Worm (Caenorhabditis elegans): ENCODE results near the gene R02D5.8.
A peak's percentile ranks its signal among the peaks of the same experiment; 100 is the strongest.

R02D5.8 gene

DNA sequence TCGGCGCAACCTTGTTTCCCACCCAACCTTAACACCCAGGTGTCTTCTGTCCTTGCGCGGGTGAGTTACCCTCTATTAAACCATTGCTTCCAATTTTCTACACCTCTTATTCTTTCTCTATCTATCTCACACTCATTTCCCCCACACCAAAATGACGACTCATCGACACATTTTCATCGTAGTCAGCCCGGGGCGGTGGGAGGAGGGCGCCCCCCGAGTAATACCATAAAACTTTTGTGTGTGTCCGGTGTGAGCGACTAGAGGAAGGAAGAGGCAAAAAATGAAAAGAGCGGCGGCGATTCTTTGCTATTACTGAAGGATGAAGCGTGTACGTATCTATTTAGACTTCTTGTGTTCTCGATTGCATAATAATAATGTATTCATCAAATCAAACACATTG lies 14.4 kb downstream of the R02D5.8 start:
- TF ChIP-seq drap-1 (GFP tag; optimal IDR thresholded peaks at IDR 0.05) (peak; percentile 66), mab-5 (tag; optimal IDR thresholded peaks at IDR 0.05) (no peak), tbx-8 (GFP tag; optimal IDR thresholded peaks at IDR 0.05) (no peak), unc-39 (tag; optimal IDR thresholded peaks at IDR 0.05) (no peak), M03D4.4 (tag; optimal IDR thresholded peaks at IDR 0.05) (peak; percentile 29)

DNA sequence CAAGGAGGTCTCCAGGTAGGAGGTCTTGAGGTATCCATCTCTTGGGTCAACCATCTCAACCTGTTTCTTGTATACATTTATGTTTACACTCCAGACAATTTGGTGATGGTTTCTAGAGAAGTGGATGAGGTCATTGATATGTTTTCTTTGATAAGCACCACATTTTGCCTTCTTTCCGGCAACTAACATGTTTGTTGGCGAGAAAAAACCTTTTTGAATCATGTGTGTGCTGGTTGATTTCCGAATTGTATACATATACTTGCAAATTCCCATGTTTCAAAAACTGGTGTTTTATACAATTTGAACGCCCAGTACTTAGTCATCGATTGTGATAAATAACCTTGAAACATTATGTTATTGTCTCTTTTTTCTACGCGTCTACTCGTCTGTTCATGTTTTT lies 15.0 kb downstream of the R02D5.8 start:
- TF ChIP-seq nhr-237 (tag; optimal IDR thresholded peaks at IDR 0.05) (no peak), cnd-1 (tag; optimal IDR thresholded peaks at IDR 0.05) (no peak), ztf-11 (tag; optimal IDR thresholded peaks at IDR 0.05) (no peak), hlh-1 (tag; optimal IDR thresholded peaks at IDR 0.05) (no peak), ceh-43 (GFP tag; optimal IDR thresholded peaks at IDR 0.05) (no peak), flh-1 (GFP tag; optimal IDR thresholded peaks at IDR 0.05) (no peak)

DNA sequence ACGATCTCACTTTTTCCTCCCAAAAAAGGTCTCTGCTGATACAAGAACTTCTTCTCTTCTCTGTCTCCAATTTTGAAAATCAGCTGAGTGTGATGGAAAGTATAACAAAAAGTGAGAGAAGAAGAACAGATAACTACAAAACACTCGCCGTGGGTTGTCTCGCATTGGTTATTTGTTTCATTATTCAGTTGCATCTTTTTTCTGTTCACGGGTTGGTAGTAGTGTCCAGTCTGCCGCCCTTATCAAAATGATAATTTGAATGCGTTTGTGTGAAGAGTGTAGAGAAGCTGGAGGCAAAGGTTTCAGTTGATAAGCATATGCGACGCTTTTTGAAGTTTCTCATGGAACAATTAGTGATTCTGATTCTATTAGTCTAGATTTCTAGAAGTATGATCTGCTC lies 16.1 kb downstream of the R02D5.8 start:
- TF ChIP-seq mab-5 (tag; optimal IDR thresholded peaks at IDR 0.05), result no peak
- TF ChIP-seq elt-1 (tag; optimal IDR thresholded peaks at IDR 0.05; ENCODE audit: borderline replicate concordance, insufficient read depth), result no peak
- TF ChIP-seq zip-8 (tag; optimal IDR thresholded peaks at IDR 0.05), result no peak
- TF ChIP-seq nhr-76 (tag; optimal IDR thresholded peaks at IDR 0.05), result no peak
- TF ChIP-seq ztf-11 (tag; optimal IDR thresholded peaks at IDR 0.05), result no peak
- no peak for TF ChIP-seq unc-62 (GFP tag; optimal IDR thresholded peaks at IDR 0.05)
- no peak for TF ChIP-seq lin-13 (tag; optimal IDR thresholded peaks at IDR 0.05)
- no peak for TF ChIP-seq ham-2 (GFP tag; optimal IDR thresholded peaks at IDR 0.05)
- TF ChIP-seq nhr-2 (tag; optimal IDR thresholded peaks at IDR 0.05), result no peak
- TF ChIP-seq mep-1 (tag; optimal IDR thresholded peaks at IDR 0.05), result no peak
- no peak for TF ChIP-seq sptf-1 (tag; optimal IDR thresholded peaks at IDR 0.05)
- TF ChIP-seq unc-120 (tag; optimal IDR thresholded peaks at IDR 0.05; ENCODE audit: poor library complexity, severe bottlenecking), result no peak
- no peak for TF ChIP-seq M03D4.4 (tag; optimal IDR thresholded peaks at IDR 0.05)
- TF ChIP-seq unc-39 (tag; optimal IDR thresholded peaks at IDR 0.05), result no peak
- no peak for TF ChIP-seq nhr-28 (tag; optimal IDR thresholded peaks at IDR 0.05)
- no peak for TF ChIP-seq nhr-237 (tag; optimal IDR thresholded peaks at IDR 0.05)
- TF ChIP-seq lin-32 (GFP tag; optimal IDR thresholded peaks at IDR 0.05), result no peak
- TF ChIP-seq tbx-8 (GFP tag; optimal IDR thresholded peaks at IDR 0.05), result no peak
- TF ChIP-seq lsy-2 (tag; optimal IDR thresholded peaks at IDR 0.05), result no peak

DNA sequence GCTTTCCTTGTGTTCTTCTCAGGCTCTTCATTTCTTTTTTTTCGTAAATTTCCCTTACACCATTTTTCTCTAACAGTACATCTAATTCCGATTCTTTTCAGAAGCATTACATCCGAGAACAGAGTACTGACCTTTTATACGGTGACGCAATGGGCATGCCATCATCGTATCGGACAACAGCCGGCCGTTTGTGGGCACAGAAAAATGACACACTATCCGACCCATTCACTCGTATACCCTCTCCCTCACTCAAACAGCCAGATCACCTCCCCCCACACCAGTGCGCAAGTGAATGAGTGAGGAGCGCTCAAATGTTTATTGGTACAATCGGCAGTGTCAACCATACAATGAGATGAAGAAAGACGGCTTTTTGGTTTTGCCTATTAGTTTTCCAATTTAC lies 18.0 kb downstream of the R02D5.8 start, which contains the start of gene R02D5.24:
Gene R02D5.24 (plus strand): TSS at position 205 of the 400 bp plus-strand sequence.
- TF ChIP-seq drap-1 (GFP tag; optimal IDR thresholded peaks at IDR 0.05), result peak; percentile 73
- TF ChIP-seq hlh-1 (tag; optimal IDR thresholded peaks at IDR 0.05), result peak; percentile 10
- no peak for TF ChIP-seq lsy-2 (tag; optimal IDR thresholded peaks at IDR 0.05)
- peak; percentile 99 for TF ChIP-seq nhr-2 (tag; optimal IDR thresholded peaks at IDR 0.05)
- TF ChIP-seq nhr-12 (tag; optimal IDR thresholded peaks at IDR 0.05), result no peak
- TF ChIP-seq zip-8 (tag; optimal IDR thresholded peaks at IDR 0.05), result peak; percentile 81
- TF ChIP-seq sem-2 (GFP tag; optimal IDR thresholded peaks at IDR 0.05), result no peak
- peak; percentile 56 for TF ChIP-seq cnd-1 (tag; optimal IDR thresholded peaks at IDR 0.05)
- TF ChIP-seq sptf-1 (tag; optimal IDR thresholded peaks at IDR 0.05), result peak; percentile 32
- TF ChIP-seq unc-39 (tag; optimal IDR thresholded peaks at IDR 0.05), result no peak

DNA sequence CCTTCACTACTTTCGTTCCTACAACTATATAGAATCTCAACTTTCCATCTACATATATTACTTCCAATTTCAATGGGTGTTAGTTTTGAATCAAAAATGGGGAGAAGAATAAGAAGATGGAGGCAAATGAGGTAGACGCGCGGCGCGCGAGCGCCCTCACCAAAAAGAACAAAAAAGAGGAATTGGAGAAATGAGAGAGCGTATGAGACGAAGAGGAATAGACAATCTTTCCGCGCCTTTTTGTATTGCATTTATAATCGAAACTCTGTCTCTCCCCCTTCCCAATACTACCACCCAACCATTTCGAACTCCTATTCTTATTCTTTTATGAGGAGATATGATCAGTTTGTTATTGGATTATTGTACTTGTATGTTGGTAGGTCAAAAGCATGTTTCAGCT lies 18.6 kb downstream of the R02D5.8 start:
- TF ChIP-seq blmp-1 (tag; optimal IDR thresholded peaks at IDR 0.05) (no peak), lin-13 (tag; optimal IDR thresholded peaks at IDR 0.05) (no peak), hlh-1 (tag; optimal IDR thresholded peaks at IDR 0.05) (no peak), ces-1 (GFP tag; optimal IDR thresholded peaks at IDR 0.05) (peak; percentile 15)

DNA sequence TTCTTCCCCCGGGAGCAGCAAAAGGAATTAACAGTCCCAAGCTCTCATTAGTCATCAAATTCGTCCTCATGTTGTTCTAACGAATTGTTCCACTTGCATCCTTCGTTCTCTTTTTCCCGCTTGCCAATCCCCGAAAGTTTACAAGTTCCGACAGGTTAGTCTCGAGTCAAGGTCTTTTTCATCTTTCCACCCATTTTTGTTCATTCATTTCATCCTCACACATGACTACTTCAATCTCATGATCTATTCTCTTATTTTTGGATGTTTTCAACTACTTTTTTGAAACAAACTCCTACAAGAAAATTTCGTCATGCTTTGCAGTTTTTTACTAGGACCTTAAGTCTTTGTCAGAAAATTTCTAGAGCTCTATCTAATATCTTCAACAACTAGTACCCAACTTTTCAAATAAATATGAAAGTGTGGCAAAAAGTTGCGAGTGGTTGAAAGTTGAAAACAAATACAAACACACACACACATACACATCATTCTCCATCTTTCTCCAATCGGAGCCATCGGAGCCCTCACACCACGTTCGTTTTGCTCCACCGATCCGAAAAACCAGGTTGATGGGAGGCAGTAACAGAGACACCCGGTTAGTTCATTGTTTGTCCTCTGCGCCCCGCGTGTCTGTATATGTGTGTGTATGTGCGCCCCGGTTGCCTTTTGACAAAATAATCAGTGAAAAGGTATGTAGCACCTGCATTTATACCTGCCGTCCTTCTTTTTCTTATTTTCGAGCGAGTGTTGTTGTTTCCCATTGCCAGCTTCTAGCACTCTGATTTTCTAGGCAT lies 19.9 kb downstream of the R02D5.8 start:
- TF ChIP-seq flh-1 (GFP tag; optimal IDR thresholded peaks at IDR 0.05) (no peak), ces-1 (GFP tag; optimal IDR thresholded peaks at IDR 0.05) (no peak), ceh-39 (tag; optimal IDR thresholded peaks at IDR 0.05) (no peak), drap-1 (GFP tag; optimal IDR thresholded peaks at IDR 0.05) (peak; percentile 23), sptf-1 (tag; optimal IDR thresholded peaks at IDR 0.05) (no peak)

All from whole organism, mixed stage, embryonic.